Worm (Caenorhabditis elegans) whole organism, L4/young adult: Measurements from ENCODE around the gene Y56A3A.16.

Experiments
- W03F9.2 ChIP-seq: fragments of 150-350 bp; optimal IDR thresholded peaks from 2 replicates; lab custom pipeline; 2014; ENCODE audit warnings: missing biosample characterization, missing genetic modification characterization
- dao-5 ChIP-seq: sonication (generic microtip); optimal IDR thresholded peaks from 2 replicates; lab custom pipeline; 2016; ENCODE audit warnings: missing genotype, missing genetic modification characterization, moderate library complexity, missing compliant biosample characterization
- him-1 ChIP-seq: sonication (generic microtip); optimal IDR thresholded peaks from 2 replicates; lab custom pipeline; 2016; ENCODE audit warnings: missing genotype, missing genetic modification reagents, missing genetic modification characterization, missing compliant biosample characterization

- TF ChIP-seq W03F9.2 (tag; lab: Kevin White, UChicago) (no peak), dao-5 (tag; lab: Kevin White, UChicago) (no peak), him-1 (tag; lab: Kevin White, UChicago) (no peak)
These were observed 17.8 kb upstream of the Y56A3A.16 start for ce11 chrIII:11931960-11932359.
